Worm (Caenorhabditis elegans): ENCODE data around the gene sav-1.

DNA sequence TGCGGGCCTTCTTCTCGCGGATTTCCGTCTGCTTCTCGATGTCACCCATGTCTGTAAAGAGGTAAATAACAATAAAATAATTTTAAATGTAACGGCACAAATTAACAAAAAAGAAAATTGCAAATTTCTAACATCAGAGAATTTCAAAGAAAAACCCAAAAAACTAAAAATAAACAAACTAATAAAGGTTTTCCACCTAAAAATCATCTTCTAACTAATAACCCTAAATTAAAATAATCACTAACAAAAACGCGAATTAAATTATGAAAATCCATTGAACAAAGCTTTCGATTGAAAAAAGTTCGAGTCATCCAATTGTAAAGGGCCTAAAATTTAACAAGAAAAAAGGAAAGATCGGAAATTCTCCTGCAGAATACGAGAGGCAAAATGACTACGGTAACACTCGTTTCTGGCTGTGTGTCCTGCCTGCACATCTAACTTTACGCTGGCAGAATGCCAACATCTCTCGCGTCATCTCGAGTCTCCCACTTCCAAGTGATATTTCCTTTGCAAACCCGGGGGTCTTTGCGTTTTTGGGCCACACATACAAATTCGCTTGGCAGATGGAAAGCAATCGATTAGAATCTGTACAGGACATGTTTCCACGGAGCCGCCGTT lies 44.3 kb downstream of the sav-1 start, which contains the start of gene rpl-11.2:
- TF ChIP-seq unc-62 (GFP tag; optimal IDR thresholded peaks at IDR 0.05) (peak; percentile 67), sma-3 (GFP tag; optimal IDR thresholded peaks at IDR 0.05) (peak; percentile 98), skn-1 (tag; optimal IDR thresholded peaks at IDR 0.05) (peak; percentile 83), egl-27 (tag; optimal IDR thresholded peaks at IDR 0.05) (peak; percentile 87), R02D3.7 (tag; optimal IDR thresholded peaks at IDR 0.05) (peak; percentile 52), nhr-237 (tag; optimal IDR thresholded peaks at IDR 0.05) (peak; percentile 77), nhr-11 (tag; optimal IDR thresholded peaks at IDR 0.05) (no peak)
